Worm (Caenorhabditis elegans) whole organism, young adult: ENCODE measurements around the gene chil-3.

Source experiments
- B0019.2 ChIP-seq: fragments of 200-800 bp; sonication (Bioruptor generic); conservative IDR thresholded peaks from 2 replicates; pipeline ENCODE4 v1.3.6; 2022; ENCODE audit warnings: missing genetic modification reagents, missing genetic modification characterization, missing compliant biosample characterization
- B0035.1 ChIP-seq: sonication (generic microtip); optimal IDR thresholded peaks from 2 replicates; lab custom pipeline; 2016; ENCODE audit warnings: missing genetic modification characterization, mild to moderate bottlenecking, missing compliant biosample characterization, missing genotype, missing genetic modification reagents
- F10E7.11 ChIP-seq: sonication (generic microtip); optimal IDR thresholded peaks from 2 replicates; lab custom pipeline; 2017; ENCODE audit warnings: mild to moderate bottlenecking, missing genetic modification characterization, moderate library complexity, missing compliant biosample characterization
- F23B12.7 ChIP-seq: sonication (generic microtip); optimal IDR thresholded peaks from 2 replicates; lab custom pipeline; 2017; ENCODE audit warnings: missing genetic modification characterization, mild to moderate bottlenecking, missing compliant biosample characterization, antibody characterized with exemption, moderate library complexity; ENCODE audit not compliant: insufficient read depth
- F39B2.1 ChIP-seq: fragments of 200-800 bp; sonication (Bioruptor generic); IDR thresholded peaks from 2 replicates; pipeline ENCODE4 v1.3.6; 2022; ENCODE audit warnings: missing genetic modification reagents, missing genetic modification characterization, missing compliant biosample characterization
- Y53G8AR.9 ChIP-seq: fragments of 200-800 bp; sonication (Bioruptor generic); conservative IDR thresholded peaks from 2 replicates; pipeline ENCODE4 v1.3.6; 2022; ENCODE audit warnings: missing genetic modification reagents, missing genetic modification characterization, missing compliant biosample characterization
- ama-1 ChIP-seq, 3 experiments: fragments of 150-350 bp in 1 of 3; sonication (generic microtip) in 2 of 3; optimal IDR thresholded peaks; 2 replicates each; lab custom pipeline; 2014 to 2018; ENCODE audit warnings: missing biosample characterization in 2 of 3, missing genetic modification characterization in 2 of 3, missing genetic modification reagents in 2 of 3
- ccch-3 ChIP-seq: fragments of 200-800 bp; sonication (Bioruptor generic); optimal IDR thresholded peaks from 2 replicates; lab custom pipeline; 2018; ENCODE audit warnings: mild to moderate bottlenecking, missing genetic modification characterization, missing compliant biosample characterization
- cebp-1 ChIP-seq, 2 experiments: fragments of 200-800 bp in 1 of 2; sonication (Bioruptor generic) in 1 of 2; sonication (generic microtip) in 1 of 2; IDR thresholded peaks in 1 of 2; optimal IDR thresholded peaks in 1 of 2; 2 replicates each; pipeline versions ENCODE4 v1.3.6 to Lab custom; 2017 to 2022; ENCODE audit warnings: missing compliant biosample characterization in 2 of 2, missing genetic modification characterization in 2 of 2, mild to moderate bottlenecking in 1 of 2, missing genetic modification reagents in 1 of 2, moderate library complexity in 1 of 2
- ceh-58 ChIP-seq: fragments of 200-800 bp; sonication (Bioruptor generic); IDR thresholded peaks from 2 replicates; pipeline ENCODE4 v1.3.6; 2022; ENCODE audit warnings: missing genetic modification characterization, missing compliant biosample characterization
- ceh-91 ChIP-seq: fragments of 200-800 bp; sonication (Bioruptor generic); IDR thresholded peaks from 2 replicates; pipeline ENCODE4 v1.3.6; 2022; ENCODE audit warnings: missing genetic modification reagents, missing genetic modification characterization, missing compliant biosample characterization
- die-1 ChIP-seq: sonication (generic microtip); optimal IDR thresholded peaks from 2 replicates; lab custom pipeline; 2016; ENCODE audit warnings: missing genotype, mild to moderate bottlenecking, missing genetic modification characterization, missing compliant biosample characterization
- dox-1 ChIP-seq: fragments of 200-800 bp; sonication (Bioruptor generic); IDR thresholded peaks from 2 replicates; pipeline ENCODE4 v1.3.6; 2022; ENCODE audit warnings: missing genetic modification reagents, missing genetic modification characterization, missing compliant biosample characterization
- ekl-4 ChIP-seq: fragments of 200-800 bp; sonication (Bioruptor generic); IDR thresholded peaks from 2 replicates; pipeline ENCODE4 v1.3.6; 2022; ENCODE audit warnings: missing genetic modification reagents, missing genetic modification characterization, missing compliant biosample characterization
- ets-4 ChIP-seq: fragments of 200-800 bp; sonication (Bioruptor generic); optimal IDR thresholded peaks from 2 replicates; lab custom pipeline; 2018; ENCODE audit warnings: mild to moderate bottlenecking, missing genetic modification characterization, missing compliant biosample characterization
- hlh-26 ChIP-seq: fragments of 200-800 bp; sonication (Bioruptor generic); conservative IDR thresholded peaks from 2 replicates; pipeline ENCODE4 v1.3.6; 2022; ENCODE audit warnings: missing genetic modification reagents, missing genetic modification characterization, missing compliant biosample characterization
- hmg-1.2 ChIP-seq: fragments of 200-800 bp; sonication (Bioruptor generic); IDR thresholded peaks from 2 replicates; pipeline ENCODE4 v1.3.6; 2022; ENCODE audit warnings: missing genetic modification reagents, missing genetic modification characterization, missing compliant biosample characterization
- hrde-1 ChIP-seq: sonication (generic microtip); optimal IDR thresholded peaks from 2 replicates; lab custom pipeline; 2016; ENCODE audit warnings: missing genetic modification characterization, mild to moderate bottlenecking, missing compliant biosample characterization, moderate library complexity, missing genotype, missing genetic modification reagents, borderline replicate concordance
- hsf-1 ChIP-seq: fragments of 200-800 bp; sonication (Bioruptor generic); IDR thresholded peaks from 2 replicates; pipeline ENCODE4 v1.3.6; 2022; ENCODE audit warnings: missing genetic modification reagents, missing genetic modification characterization, missing compliant biosample characterization
- lir-1 ChIP-seq: fragments of 200-800 bp; sonication (Bioruptor generic); conservative IDR thresholded peaks from 2 replicates; pipeline ENCODE4 v1.3.6; 2022; ENCODE audit warnings: missing genetic modification reagents, missing genetic modification characterization, missing compliant biosample characterization
- lsl-1 ChIP-seq: fragments of 200-800 bp; sonication (Bioruptor generic); optimal IDR thresholded peaks from 2 replicates; lab custom pipeline; 2018; ENCODE audit warnings: mild to moderate bottlenecking, missing genetic modification characterization, moderate library complexity, missing compliant biosample characterization
- mxl-1 ChIP-seq: sonication (generic microtip); optimal IDR thresholded peaks from 2 replicates; lab custom pipeline; 2016; ENCODE audit warnings: missing genetic modification characterization, missing compliant biosample characterization
- nfya-1 ChIP-seq: sonication (generic microtip); optimal IDR thresholded peaks from 2 replicates; lab custom pipeline; 2017; ENCODE audit warnings: antibody characterized with exemption, missing compliant biosample characterization, missing genetic modification characterization, borderline replicate concordance; ENCODE audit not compliant: insufficient read depth
- nfya-2 ChIP-seq: fragments of 200-800 bp; sonication (Bioruptor generic); IDR thresholded peaks from 2 replicates; pipeline ENCODE4 v1.3.6; 2022; ENCODE audit warnings: missing genetic modification reagents, missing genetic modification characterization, missing compliant biosample characterization
- nfyb-1 ChIP-seq: fragments of 200-800 bp; sonication (Bioruptor generic); IDR thresholded peaks from 2 replicates; pipeline ENCODE4 v1.3.6; 2022; ENCODE audit warnings: missing genetic modification reagents, missing genetic modification characterization, missing compliant biosample characterization
- nhr-120 ChIP-seq: fragments of 200-800 bp; sonication (Bioruptor generic); IDR thresholded peaks from 2 replicates; pipeline ENCODE4 v1.3.6; 2022; ENCODE audit warnings: missing genetic modification characterization, missing compliant biosample characterization
- sdz-38 ChIP-seq: sonication (generic microtip); optimal IDR thresholded peaks from 2 replicates; lab custom pipeline; 2016; ENCODE audit warnings: missing genotype, missing genetic modification characterization, missing compliant biosample characterization
- sea-2 ChIP-seq: fragments of 200-800 bp; sonication (Bioruptor generic); IDR thresholded peaks from 2 replicates; pipeline ENCODE4 v1.3.6; 2022; ENCODE audit warnings: missing genetic modification characterization, missing compliant biosample characterization
- somi-1 ChIP-seq: fragments of 200-800 bp; sonication (Bioruptor generic); optimal IDR thresholded peaks from 2 replicates; lab custom pipeline; 2018; ENCODE audit warnings: mild to moderate bottlenecking, missing genetic modification characterization, missing compliant biosample characterization
- unc-130 ChIP-seq: sonication (generic microtip); optimal IDR thresholded peaks from 2 replicates; lab custom pipeline; 2016; ENCODE audit warnings: missing genetic modification reagents, missing genetic modification characterization, missing compliant biosample characterization
- xnd-1 ChIP-seq: sonication (generic microtip); optimal IDR thresholded peaks from 2 replicates; lab custom pipeline; 2016; ENCODE audit warnings: missing genotype, missing genetic modification reagents, missing genetic modification characterization, missing compliant biosample characterization
- zfh-2 ChIP-seq: fragments of 200-800 bp; sonication (Bioruptor generic); conservative IDR thresholded peaks from 2 replicates; pipeline ENCODE4 v1.3.6; 2022; ENCODE audit warnings: missing genetic modification reagents, missing genetic modification characterization, missing compliant biosample characterization
- ztf-18 ChIP-seq: sonication (generic microtip); optimal IDR thresholded peaks from 2 replicates; lab custom pipeline; 2016; ENCODE audit warnings: missing genotype, mild to moderate bottlenecking, missing genetic modification characterization, missing compliant biosample characterization
- ztf-3 ChIP-seq: fragments of 200-800 bp; sonication (Bioruptor generic); optimal IDR thresholded peaks from 2 replicates; lab custom pipeline; 2018; ENCODE audit warnings: mild to moderate bottlenecking, missing genetic modification characterization, missing compliant biosample characterization

The chil-3 gene

ce11 chrII:9879815-9880214, 18.5 kb upstream of the chil-3 start (continued):
- TF ChIP-seq ets-4 (GFP tag; lab: Kevin White, UChicago), result no peak

DNA sequence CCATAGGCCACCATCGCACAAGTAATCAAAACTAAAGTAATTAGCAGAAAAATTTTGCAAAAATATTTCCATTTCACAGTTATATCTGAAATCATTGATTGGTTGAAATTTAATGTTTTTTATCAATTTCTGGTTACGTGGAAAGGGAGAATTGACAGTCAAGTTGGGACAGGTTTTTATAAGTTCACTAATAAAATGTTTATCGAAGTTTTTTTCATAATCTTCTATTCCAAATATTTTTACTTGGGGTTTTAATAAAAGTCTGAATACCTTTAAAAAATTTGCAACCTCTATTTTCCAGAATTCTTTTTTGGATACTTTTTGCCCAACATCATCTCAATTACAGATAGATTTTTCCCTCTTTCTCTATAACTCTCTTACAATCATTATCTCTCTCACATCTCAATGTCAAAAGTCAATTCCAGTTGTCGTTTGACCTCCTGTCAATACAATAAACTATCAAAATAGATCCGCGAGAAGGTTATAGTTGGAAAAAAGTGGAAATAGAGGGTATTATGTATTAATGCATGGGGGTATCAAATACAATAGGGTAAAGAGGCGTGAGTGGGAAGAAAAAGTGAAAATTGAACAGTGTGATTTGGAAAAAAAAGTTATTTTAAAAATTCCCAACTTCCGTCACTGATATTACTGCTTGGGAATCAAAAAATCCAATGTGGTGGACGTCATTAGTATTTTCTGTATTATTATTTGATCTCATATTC, 13.4 kb upstream of the chil-3 start, which contains the start of the genes chil-2 and ctsa-3.2:
TSS of gene chil-2 (minus strand) at position 101 of the 722 bp plus-strand sequence.
TSS of gene ctsa-3.2 (plus strand) at position 672 of the 722 bp plus-strand sequence.
- no peak for TF ChIP-seq cebp-1 (GFP tag; IDR thresholded peaks at IDR 0.05; lab: Robert Waterston, UW)
- TF ChIP-seq cebp-1 (tag; optimal IDR thresholded peaks at IDR 0.05; lab: Kevin White, UChicago), result no peak
- TF ChIP-seq nfya-2 (GFP tag; lab: Robert Waterston, UW), result no peak
- TF ChIP-seq ama-1 (optimal IDR thresholded peaks at IDR 0.05; lab: Kevin White, UChicago), result no peak
- TF ChIP-seq ama-1 (GFP tag; optimal IDR thresholded peaks at IDR 0.05; lab: Kevin White, UChicago), result no peak
- TF ChIP-seq ekl-4 (GFP tag; lab: Robert Waterston, UW), result no peak
- TF ChIP-seq nfyb-1 (GFP tag; lab: Robert Waterston, UW), result no peak
- TF ChIP-seq lir-1, result no peak
- TF ChIP-seq die-1 (tag; lab: Kevin White, UChicago), result no peak
- TF ChIP-seq unc-130, result no peak
- TF ChIP-seq lsl-1, result no peak
- no peak for TF ChIP-seq B0019.2
- no peak for TF ChIP-seq ccch-3 (GFP tag; lab: Kevin White, UChicago)
- no peak for TF ChIP-seq F10E7.11 (tag; lab: Kevin White, UChicago)
- no peak for TF ChIP-seq nfya-1 (tag; lab: Kevin White, UChicago)
- TF ChIP-seq ceh-58, result no peak
- no peak for TF ChIP-seq nhr-120 (GFP tag; lab: Robert Waterston, UW)
- TF ChIP-seq xnd-1 (tag; lab: Kevin White, UChicago), result no peak
- TF ChIP-seq hmg-1.2 (GFP tag; lab: Robert Waterston, UW), result no peak
- TF ChIP-seq somi-1 (GFP tag; lab: Kevin White, UChicago), result no peak
- no peak for TF ChIP-seq dox-1 (GFP tag; lab: Robert Waterston, UW)

DNA sequence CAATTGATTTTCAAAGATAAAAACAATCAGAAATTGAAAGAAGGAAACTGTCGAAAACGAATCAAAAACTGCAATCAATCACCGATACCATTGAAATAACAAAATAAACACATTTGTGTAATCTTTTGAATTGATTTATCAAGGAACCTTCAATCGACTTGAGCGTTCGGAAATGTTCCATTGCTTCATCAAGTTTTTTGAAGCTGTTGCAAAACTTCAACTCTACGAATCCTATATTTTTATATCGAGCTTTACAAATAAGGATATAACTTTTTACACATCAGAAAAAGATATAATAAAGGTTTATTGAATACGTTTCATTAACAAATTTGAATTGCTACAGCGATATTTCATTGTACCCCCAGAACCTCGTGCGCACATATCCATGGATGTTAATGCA, 11.7 kb upstream of the chil-3 start, which contains the start of gene chil-8:
TSS of gene chil-8 (minus strand) at position 101 of the 400 bp plus-strand sequence.
- no peak for TF ChIP-seq Y53G8AR.9
- no peak for TF ChIP-seq hlh-26 (GFP tag; lab: Robert Waterston, UW)
- TF ChIP-seq ztf-18, result no peak
- TF ChIP-seq B0035.1, result no peak
- TF ChIP-seq, all 124 proteins: peak for 0

DNA sequence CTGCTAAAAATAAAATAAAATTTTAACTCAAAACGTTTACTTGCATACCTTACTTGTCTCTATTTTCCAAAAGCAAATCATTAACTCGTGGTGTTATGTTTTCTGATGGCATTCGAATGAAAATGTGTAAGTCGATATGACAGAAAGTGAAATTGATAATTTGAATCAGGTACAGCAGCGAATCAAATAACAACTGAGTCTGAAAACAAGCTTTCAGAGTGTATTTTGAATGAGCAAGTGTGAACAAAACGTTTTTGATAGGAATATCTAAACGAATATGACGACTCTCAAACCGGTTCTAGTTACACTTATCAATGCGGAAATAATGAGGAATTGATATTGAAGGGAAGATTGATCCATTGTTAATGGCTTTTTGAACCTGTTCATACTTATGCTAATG, 9.8 kb upstream of the chil-3 start, which contains the start of gene chil-7:
TSS of gene chil-7 (minus strand) at position 112 of the 400 bp plus-strand sequence.
- no peak for TF ChIP-seq nfya-2 (GFP tag; lab: Robert Waterston, UW)
- no peak for TF ChIP-seq F23B12.7
- no peak for TF ChIP-seq dox-1 (GFP tag; lab: Robert Waterston, UW)
- no peak for TF ChIP-seq ztf-3 (GFP tag; lab: Kevin White, UChicago)
- no peak for TF ChIP-seq ceh-91 (GFP tag; lab: Robert Waterston, UW)
- TF ChIP-seq sea-2 (GFP tag; lab: Robert Waterston, UW), result no peak
- TF ChIP-seq sdz-38 (tag; lab: Kevin White, UChicago), result no peak
- no peak for TF ChIP-seq hsf-1 (GFP tag; lab: Robert Waterston, UW)
- TF ChIP-seq mxl-1, result no peak
- no peak for TF ChIP-seq F39B2.1 (GFP tag; lab: Robert Waterston, UW)
- TF ChIP-seq zfh-2 (GFP tag; lab: Robert Waterston, UW), result no peak
- no peak for TF ChIP-seq hrde-1 (tag; lab: Kevin White, UChicago)
- TF ChIP-seq lsl-1, result no peak
